Worm (Caenorhabditis elegans): ENCODE results near the gene T16G1.9.
A peak's percentile ranks its signal among the peaks of the same experiment; 100 is the strongest.

The T16G1.9 gene

DNA sequence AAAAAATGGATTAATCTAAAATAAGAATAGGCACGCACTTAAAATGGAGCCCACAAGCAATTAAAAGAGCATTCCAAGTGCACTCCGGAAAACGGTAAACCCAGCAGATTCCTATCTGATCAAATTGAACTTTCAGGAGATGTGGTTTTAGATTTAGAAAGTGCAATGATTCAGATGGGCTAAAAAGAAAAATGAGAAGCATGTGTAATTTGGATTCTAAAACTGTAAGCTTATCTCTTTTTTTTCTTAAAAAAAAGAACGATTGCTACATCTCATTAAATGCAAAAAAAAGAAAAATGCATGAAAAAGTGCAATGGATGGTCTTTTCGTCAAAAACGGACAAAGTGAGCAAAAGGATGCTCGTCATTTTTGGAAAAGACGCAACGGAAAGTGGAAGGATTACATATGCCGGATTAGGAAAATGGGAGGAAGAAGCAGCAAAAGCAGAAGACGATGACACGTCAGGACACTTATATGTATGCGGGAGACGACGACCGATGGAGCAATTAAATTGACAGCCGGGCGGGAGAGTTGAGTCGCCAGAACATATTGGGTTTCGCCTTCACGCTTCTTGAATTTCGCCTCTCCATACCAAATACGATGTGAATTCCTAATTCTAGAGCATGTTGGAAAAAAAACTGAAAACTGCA lies 52.0 kb downstream of the T16G1.9 start:
- peak; percentile 41 for TF ChIP-seq lin-14 (GFP tag; optimal IDR thresholded peaks at IDR 0.05)
- TF ChIP-seq sup-37 (GFP tag; optimal IDR thresholded peaks at IDR 0.05), result no peak
- TF ChIP-seq nhr-85 (tag), result no peak
- peak in 1 of 3 experiments; percentile 12 for TF ChIP-seq ceh-82 (tag; optimal IDR thresholded peaks at IDR 0.05)
- TF ChIP-seq pax-3 (tag; optimal IDR thresholded peaks at IDR 0.05), result peak; percentile 32
- peak; percentile 13 for TF ChIP-seq ceh-63 (GFP tag; optimal IDR thresholded peaks at IDR 0.05)
- no peak for TF ChIP-seq efl-1 (optimal IDR thresholded peaks at IDR 0.05)
- peak in 1 of 2 experiments; percentile 60 for TF ChIP-seq efl-1 (GFP tag; optimal IDR thresholded peaks at IDR 0.05 in 1 of 2)
- peak; percentile 8 for TF ChIP-seq egl-13 (tag; optimal IDR thresholded peaks at IDR 0.05)
- TF ChIP-seq dsc-1 (tag; optimal IDR thresholded peaks at IDR 0.05), result peak; percentile 33

DNA sequence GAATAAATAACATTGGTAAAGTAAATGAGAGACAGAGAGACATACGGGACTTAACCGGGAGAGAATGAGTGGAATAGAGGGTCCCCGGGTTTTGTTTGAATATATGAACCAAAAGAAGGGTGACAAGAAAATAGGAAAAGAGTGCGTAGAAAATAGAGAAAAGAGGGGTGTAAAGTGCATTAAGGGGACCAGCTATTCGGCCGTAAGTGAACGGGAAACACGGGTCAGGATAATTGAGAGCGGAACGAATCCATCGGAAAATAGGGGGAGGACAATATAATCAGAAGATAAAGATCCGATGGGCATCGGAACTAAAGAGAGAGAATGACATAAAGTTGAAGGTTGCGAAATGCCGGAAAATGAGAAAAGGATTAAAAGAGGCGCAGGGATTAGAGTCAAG lies 53.3 kb downstream of the T16G1.9 start:
- no peak for TF ChIP-seq fkh-4 (tag; optimal IDR thresholded peaks at IDR 0.05; ENCODE audit: borderline replicate concordance)
- no peak for TF ChIP-seq ceh-90 (tag; optimal IDR thresholded peaks at IDR 0.05)
- no peak for TF ChIP-seq ceh-8 (GFP tag; optimal IDR thresholded peaks at IDR 0.05)
- TF ChIP-seq nhr-76 (tag; optimal IDR thresholded peaks at IDR 0.05), result no peak
- TF ChIP-seq ztf-4 (tag; optimal IDR thresholded peaks at IDR 0.05), result no peak
- no peak for TF ChIP-seq rnt-1 (tag; optimal IDR thresholded peaks at IDR 0.05)
- TF ChIP-seq nhr-90 (tag; optimal IDR thresholded peaks at IDR 0.05; ENCODE audit: poor library complexity), result no peak
- TF ChIP-seq sox-4 (tag; optimal IDR thresholded peaks at IDR 0.05), result no peak

ce11 chrV:12896850-12897249 lies 53.8 kb downstream of the T16G1.9 start:
- TF ChIP-seq swsn-7 (tag; optimal IDR thresholded peaks at IDR 0.05), result no peak
- TF ChIP-seq dsc-1 (tag; optimal IDR thresholded peaks at IDR 0.05), result peak; percentile 20
- TF ChIP-seq nhr-71 (tag; optimal IDR thresholded peaks at IDR 0.05), result peak; percentile 24
- no peak for TF ChIP-seq fkh-8 (tag; optimal IDR thresholded peaks at IDR 0.05)
- TF ChIP-seq jun-1 (tag; optimal IDR thresholded peaks at IDR 0.05), result no peak
- peak; percentile 55 for TF ChIP-seq rnt-1 (tag; optimal IDR thresholded peaks at IDR 0.05)
- no peak for TF ChIP-seq sox-4 (tag; optimal IDR thresholded peaks at IDR 0.05)
- TF ChIP-seq lin-14 (GFP tag; optimal IDR thresholded peaks at IDR 0.05), result peak; percentile 9

All from whole organism, L1 larva.